Worm (Caenorhabditis elegans): Measurements from ENCODE around the gene F01D5.5.

ce11 chrII:13977701-13978100, 24.4 kb downstream of the F01D5.5 start:
- TF ChIP-seq blmp-1 (tag; optimal IDR thresholded peaks at IDR 0.05) (no peak), unc-120 (tag; optimal IDR thresholded peaks at IDR 0.05; ENCODE audit: poor library complexity, severe bottlenecking) (no peak), lin-13 (tag; optimal IDR thresholded peaks at IDR 0.05) (no peak), snpc-4 (tag; optimal IDR thresholded peaks at IDR 0.05) (no peak), flh-1 (GFP tag; optimal IDR thresholded peaks at IDR 0.05) (no peak), pha-4 (tag; optimal IDR thresholded peaks at IDR 0.05) (no peak), cnd-1 (tag; optimal IDR thresholded peaks at IDR 0.05) (no peak), lsy-2 (tag; optimal IDR thresholded peaks at IDR 0.05) (no peak), unc-62 (GFP tag; optimal IDR thresholded peaks at IDR 0.05) (no peak), nhr-237 (tag; optimal IDR thresholded peaks at IDR 0.05) (no peak), mab-5 (tag; optimal IDR thresholded peaks at IDR 0.05) (no peak), unc-39 (tag; optimal IDR thresholded peaks at IDR 0.05) (no peak), lin-32 (GFP tag; optimal IDR thresholded peaks at IDR 0.05) (no peak), nhr-12 (tag; optimal IDR thresholded peaks at IDR 0.05) (no peak)
